Fruit fly (Drosophila melanogaster) whole organism, embryonic: ENCODE data around the gene CG15803.

Experiments used
- ATbp ChIP-seq: fragments of 200-800 bp; sonication (Bioruptor generic); optimal IDR thresholded peaks from 2 replicates; lab custom pipeline; 2017; ENCODE audit warnings: missing biosample characterization, mild to moderate bottlenecking, missing genetic modification characterization, missing genetic modification reagents
- Atf-2 ChIP-seq: fragments of 200-800 bp; sonication (Bioruptor generic); optimal IDR thresholded peaks from 2 replicates; lab custom pipeline; 2016; ENCODE audit warnings: missing biosample characterization, missing genetic modification characterization
- Bteb2 ChIP-seq: fragments of 200-800 bp; sonication (Bioruptor generic); optimal IDR thresholded peaks from 2 replicates; lab custom pipeline; 2016; ENCODE audit warnings: missing biosample characterization, missing genetic modification characterization
- CG10462 ChIP-seq: fragments of 200-800 bp; sonication (Bioruptor generic); optimal IDR thresholded peaks from 2 replicates; lab custom pipeline; 2016; ENCODE audit warnings: missing biosample characterization, missing genetic modification characterization
- CG12155 ChIP-seq: fragments of 200-800 bp; sonication (Bioruptor generic); optimal IDR thresholded peaks from 3 replicates; lab custom pipeline; 2016; ENCODE audit warnings: missing biosample characterization, missing genetic modification characterization
- CG12391 ChIP-seq: fragments of 200-800 bp; sonication (Bioruptor generic); optimal IDR thresholded peaks from 3 replicates; lab custom pipeline; 2018; ENCODE audit warnings: missing biosample characterization, mild to moderate bottlenecking, missing genetic modification characterization, moderate library complexity
- CG13424 ChIP-seq: fragments of 200-800 bp; sonication (Bioruptor generic); optimal IDR thresholded peaks from 2 replicates; lab custom pipeline; 2019; ENCODE audit warnings: missing biosample characterization, mild to moderate bottlenecking, missing genetic modification characterization, moderate library complexity
- CG14050 ChIP-seq: fragments of 200-800 bp; sonication (Bioruptor generic); IDR thresholded peaks from 3 replicates; pipeline ENCODE4 v1.3.6; 2022; ENCODE audit warnings: missing biosample characterization, missing genetic modification characterization
- CG14441 ChIP-seq: fragments of 200-800 bp; sonication (Bioruptor generic); IDR thresholded peaks from 2 replicates; pipeline ENCODE4 v1.3.6; 2022; ENCODE audit warnings: missing biosample characterization, missing genetic modification characterization
- CG18599 ChIP-seq: fragments of 200-800 bp; sonication (Bioruptor generic); optimal IDR thresholded peaks from 3 replicates; lab custom pipeline; 2017; ENCODE audit warnings: missing biosample characterization, missing genetic modification characterization, mild to moderate bottlenecking, moderate library complexity, missing genetic modification reagents
- CG3065 ChIP-seq: fragments of 200-800 bp; sonication (Bioruptor generic); optimal IDR thresholded peaks from 2 replicates; lab custom pipeline; 2016; ENCODE audit warnings: missing biosample characterization, missing genetic modification characterization
- CG31388 ChIP-seq: fragments of 200-800 bp; sonication (Bioruptor generic); optimal IDR thresholded peaks from 2 replicates; lab custom pipeline; 2016; ENCODE audit warnings: missing biosample characterization, missing genetic modification characterization
- CG32767 ChIP-seq: fragments of 200-800 bp; sonication (Bioruptor generic); IDR thresholded peaks from 2 replicates; pipeline ENCODE4 v1.3.6; 2022; ENCODE audit warnings: missing biosample characterization, missing genetic modification characterization
- CG33213 ChIP-seq: fragments of 200-800 bp; sonication (Bioruptor generic); optimal IDR thresholded peaks from 3 replicates; lab custom pipeline; 2016; ENCODE audit warnings: missing biosample characterization, missing genetic modification characterization
- CG7839 ChIP-seq: fragments of 200-800 bp; sonication (Bioruptor generic); optimal IDR thresholded peaks from 3 replicates; lab custom pipeline; 2018; ENCODE audit warnings: missing biosample characterization, mild to moderate bottlenecking, missing genetic modification characterization, moderate library complexity
- CG8924 ChIP-seq: fragments of 200-800 bp; optimal IDR thresholded peaks from 3 replicates; lab custom pipeline; 2019; ENCODE audit warnings: missing biosample characterization, mild to moderate bottlenecking, missing genetic modification characterization, moderate library complexity
- CG9215 ChIP-seq: fragments of 200-800 bp; sonication (Bioruptor generic); IDR thresholded peaks from 2 replicates; pipeline ENCODE4 v1.3.6; 2022; ENCODE audit warnings: missing biosample characterization, missing genetic modification characterization
- CG9876 ChIP-seq: fragments of 200-800 bp; sonication (Bioruptor generic); optimal IDR thresholded peaks from 2 replicates; lab custom pipeline; 2016; ENCODE audit warnings: missing biosample characterization, missing genetic modification characterization
- CTCF ChIP-seq: fragments of 200-800 bp; sonication (Bioruptor generic); optimal IDR thresholded peaks from 2 replicates; lab custom pipeline; 2017; ENCODE audit warnings: missing biosample characterization, mild to moderate bottlenecking, missing genetic modification characterization, moderate library complexity
- Dll ChIP-seq: fragments of 200-800 bp; sonication (Bioruptor generic); IDR thresholded peaks from 4 replicates; pipeline ENCODE4 v1.3.6; 2022; ENCODE audit warnings: missing biosample characterization, missing genetic modification characterization; ENCODE audit not compliant: partially characterized antibody
- ERR ChIP-seq: fragments of 200-800 bp; sonication (Bioruptor generic); optimal IDR thresholded peaks from 2 replicates; lab custom pipeline; 2016; ENCODE audit warnings: missing biosample characterization, missing genetic modification characterization
- Ets65A ChIP-seq: fragments of 200-800 bp; sonication (Bioruptor generic); peaks from one replicate; lab custom pipeline; 2016; ENCODE audit warnings: missing biosample characterization, missing genetic modification characterization
- Hmr ChIP-seq: fragments of 200-800 bp; sonication (Bioruptor generic); optimal IDR thresholded peaks from 3 replicates; lab custom pipeline; 2017; ENCODE audit warnings: mild to moderate bottlenecking, missing biosample characterization, missing genetic modification reagents, missing genetic modification characterization
- Hsf ChIP-seq: fragments of 200-800 bp; sonication (Bioruptor generic); optimal IDR thresholded peaks from 3 replicates; lab custom pipeline; 2016; ENCODE audit warnings: missing biosample characterization, missing genetic modification characterization
- Mad ChIP-seq: fragments of 200-800 bp; sonication (Bioruptor generic); optimal IDR thresholded peaks from 2 replicates; lab custom pipeline; 2016; ENCODE audit warnings: missing biosample characterization, missing genetic modification characterization
- Mrtf ChIP-seq: fragments of 200-800 bp; sonication (Bioruptor generic); IDR thresholded peaks from 3 replicates; pipeline ENCODE4 v1.3.6; 2022; ENCODE audit warnings: missing biosample characterization, missing genetic modification characterization
- NC2β ChIP-seq: fragments of 200-800 bp; sonication (Bioruptor generic); optimal IDR thresholded peaks from 2 replicates; lab custom pipeline; 2016; ENCODE audit warnings: missing biosample characterization, missing genetic modification characterization
- Ptx1 ChIP-seq: fragments of 200-800 bp; sonication (Bioruptor generic); IDR thresholded peaks from 2 replicates; pipeline ENCODE4 v1.3.6; 2022; ENCODE audit warnings: missing biosample characterization, missing genetic modification characterization
- Spps ChIP-seq: fragments of 200-800 bp; sonication (Bioruptor generic); optimal IDR thresholded peaks from 2 replicates; lab custom pipeline; 2018; ENCODE audit warnings: missing biosample characterization, mild to moderate bottlenecking, missing genetic modification characterization
- Ssrp ChIP-seq: fragments of 200-800 bp; sonication (Bioruptor generic); optimal IDR thresholded peaks from 2 replicates; lab custom pipeline; 2018; ENCODE audit warnings: missing biosample characterization, mild to moderate bottlenecking, missing genetic modification characterization, moderate library complexity
- Xrp1 ChIP-seq: fragments of 200-800 bp; sonication (Bioruptor generic); IDR thresholded peaks from 2 replicates; pipeline ENCODE4 v1.3.6; 2022; ENCODE audit warnings: missing biosample characterization, missing genetic modification characterization
- YL-1 ChIP-seq: fragments of 200-800 bp; sonication (Bioruptor generic); optimal IDR thresholded peaks from 3 replicates; lab custom pipeline; 2017; ENCODE audit warnings: missing biosample characterization, mild to moderate bottlenecking, missing genetic modification characterization
- abd-A ChIP-seq: fragments of 200-800 bp; sonication (Bioruptor generic); optimal IDR thresholded peaks from 3 replicates; lab custom pipeline; 2019; ENCODE audit warnings: missing biosample characterization, mild to moderate bottlenecking, missing genetic modification characterization, moderate library complexity
- cas ChIP-seq: fragments of 200-800 bp; sonication (Bioruptor generic); IDR thresholded peaks from 2 replicates; pipeline ENCODE4 v1.3.6; 2022; ENCODE audit warnings: missing biosample characterization, missing genetic modification characterization
- cg ChIP-seq: fragments of 200-800 bp; sonication (Bioruptor generic); optimal IDR thresholded peaks from 3 replicates; lab custom pipeline; 2019; ENCODE audit warnings: missing biosample characterization, mild to moderate bottlenecking, missing genetic modification characterization, moderate library complexity
- dati ChIP-seq: fragments of 200-800 bp; sonication (Bioruptor generic); IDR thresholded peaks from 2 replicates; pipeline ENCODE4 v1.3.6; 2022; ENCODE audit warnings: missing biosample characterization, missing genetic modification characterization
- dmrt11E ChIP-seq: fragments of 200-800 bp; sonication (Bioruptor generic); optimal IDR thresholded peaks from 3 replicates; lab custom pipeline; 2018; ENCODE audit warnings: missing biosample characterization, mild to moderate bottlenecking, missing genetic modification characterization, moderate library complexity
- grau ChIP-seq: fragments of 200-800 bp; optimal IDR thresholded peaks from 3 replicates; lab custom pipeline; 2019; ENCODE audit warnings: missing biosample characterization, mild to moderate bottlenecking, missing genetic modification characterization, moderate library complexity
- hkb ChIP-seq, 2 experiments: fragments of 200-800 bp in 1 of 2; fragments of >200 bp in 1 of 2; sonication (Bioruptor generic) in 1 of 2; IDR thresholded peaks in 1 of 2; optimal IDR thresholded peaks in 1 of 2; 2 replicates each; pipeline versions ENCODE4 v1.3.6 to Lab custom; 2017 to 2022; ENCODE audit warnings: missing biosample characterization in 1 of 2, missing genetic modification characterization in 1 of 2
- otp ChIP-seq: fragments of 200-800 bp; sonication (Bioruptor generic); IDR thresholded peaks from 3 replicates; pipeline ENCODE4, ENCODE4 v1.3.6; 2022; ENCODE audit warnings: missing biosample characterization, missing genetic modification characterization
- p53 ChIP-seq: fragments of 200-800 bp; sonication (Bioruptor generic); optimal IDR thresholded peaks from 2 replicates; lab custom pipeline; 2016; ENCODE audit warnings: missing biosample characterization, missing genetic modification characterization
- pan ChIP-seq, 4 experiments: fragments of >200 bp in 3 of 4; fragments of 200-800 bp in 1 of 4; sonication (Bioruptor generic) in 1 of 4; optimal IDR thresholded peaks in 3 of 4; IDR thresholded peaks in 1 of 4; 2 replicates each; pipeline versions ENCODE4 v1.3.6 to Lab custom; 2017 to 2022; ENCODE audit warnings: missing biosample characterization in 2 of 4, missing genetic modification characterization in 2 of 4, mixed read lengths in 1 of 4
- peb ChIP-seq: fragments of 200-800 bp; sonication (Bioruptor generic); IDR thresholded peaks from 2 replicates; pipeline ENCODE4 v1.3.6; 2022; ENCODE audit warnings: missing biosample characterization, missing genetic modification characterization
- scrt ChIP-seq: fragments of 200-800 bp; sonication (Bioruptor generic); optimal IDR thresholded peaks from 2 replicates; lab custom pipeline; 2018; ENCODE audit warnings: missing biosample characterization, mild to moderate bottlenecking, missing genetic modification characterization, moderate library complexity
- sens ChIP-seq: fragments of 200-800 bp; sonication (Bioruptor generic); peaks from one replicate; lab custom pipeline; 2016; ENCODE audit warnings: missing biosample characterization, missing genetic modification characterization
- sim ChIP-seq: fragments of 200-800 bp; sonication (Bioruptor generic); IDR thresholded peaks from 2 replicates; pipeline ENCODE4 v1.3.6; 2022; ENCODE audit warnings: missing biosample characterization, missing genetic modification characterization
- so ChIP-seq: fragments of 200-800 bp; sonication (Bioruptor generic); IDR thresholded peaks from 3 replicates; pipeline ENCODE4 v1.3.6; 2022; ENCODE audit warnings: missing biosample characterization, missing genetic modification characterization
- tup ChIP-seq: fragments of 200-800 bp; sonication (Bioruptor generic); optimal IDR thresholded peaks from 2 replicates; lab custom pipeline; 2016; ENCODE audit warnings: missing biosample characterization, mild to moderate bottlenecking, missing genetic modification characterization, moderate library complexity
- usp ChIP-seq: fragments of >200 bp; optimal IDR thresholded peaks from 2 replicates; lab custom pipeline; 2017; ENCODE audit warnings: missing biosample characterization, missing genetic modification characterization
- vvl ChIP-seq: fragments of 200-800 bp; sonication (Bioruptor generic); IDR thresholded peaks from 2 replicates; pipeline ENCODE4 v1.3.6; 2022; ENCODE audit warnings: missing biosample characterization, missing genetic modification characterization

Gene CG15803

dm6 chr3R:18297444-18298297 lies 62.9 kb downstream of the CG15803 start (continued):
- TF ChIP-seq Atf-2 (GFP tag; lab: Kevin White, UChicago) (no peak), CG33213 (GFP tag; lab: Kevin White, UChicago) (no peak), ERR (GFP tag; lab: Kevin White, UChicago) (no peak), NC2β (GFP tag; lab: Kevin White, UChicago) (no peak), pan (optimal IDR thresholded peaks at IDR 0.05; lab: Kevin White, UChicago) (no peak), pan (GFP tag; optimal IDR thresholded peaks at IDR 0.05 in 1 of 2, IDR thresholded peaks at IDR 0.05 in 1 of 2) (no peak), usp (GFP tag; lab: Kevin White, UChicago) (no peak), Bteb2 (no peak), Spps (tag; lab: Kevin White, UChicago) (no peak), CG12391 (no peak), cas (GFP tag; lab: Robert Waterston, UW) (no peak), vvl (GFP tag; lab: Robert Waterston, UW) (peak; percentile 39; the same call in 1 of the 2 replicates), CG31388 (no peak), grau (tag; lab: Kevin White, UChicago) (peak; percentile 19), CG3065 (no peak), CG8924 (tag; lab: Kevin White, UChicago) (peak; percentile 12), dati (GFP tag; lab: Robert Waterston, UW) (no peak), Ssrp (tag; lab: Kevin White, UChicago) (peak; percentile 12), Hmr (GFP tag; lab: Kevin White, UChicago) (no peak), CG9876 (GFP tag; lab: Kevin White, UChicago) (no peak), Dll (GFP tag; lab: Robert Waterston, UW) (no peak), CG12155 (no peak), Hsf (GFP tag; lab: Kevin White, UChicago) (no peak), CG18599 (no peak), sim (no peak), CG10462 (no peak), ATbp (GFP tag; lab: Kevin White, UChicago) (peak; percentile 13), Ets65A (GFP tag; lab: Kevin White, UChicago) (peak; percentile 62), CG32767 (GFP tag; lab: Robert Waterston, UW) (no peak), peb (0 out of 2 replicates have a peak, but pooled peaks have one; percentile 12), sens (peak; percentile 91), CG14050 (GFP tag; lab: Robert Waterston, UW) (no peak), Xrp1 (GFP tag; lab: Robert Waterston, UW) (peak; percentile 28; the same call in 1 of the 2 replicates), CG7839 (tag; lab: Kevin White, UChicago) (no peak), CG13424 (no peak), CG9215 (no peak), cg (GFP tag; lab: Kevin White, UChicago) (no peak), abd-A (no peak), so (GFP tag; lab: Robert Waterston, UW) (no peak), CG14441 (GFP tag; lab: Robert Waterston, UW) (no peak), scrt (GFP tag; lab: Kevin White, UChicago) (no peak), tup (GFP tag; lab: Kevin White, UChicago) (no peak), YL-1 (GFP tag; lab: Kevin White, UChicago) (no peak), Mrtf (GFP tag; lab: Robert Waterston, UW) (no peak), hkb (optimal IDR thresholded peaks at IDR 0.05; lab: Kevin White, UChicago) (no peak), hkb (GFP tag; IDR thresholded peaks at IDR 0.05; lab: Robert Waterston, UW) (0 out of 2 replicates have a peak, but pooled peaks have one; percentile 7), CTCF (no peak), otp (GFP tag; lab: Robert Waterston, UW) (no peak), dmrt11E (tag; lab: Kevin White, UChicago) (no peak), Ptx1 (0 out of 2 replicates have a peak, but pooled peaks have one; percentile 33), p53 (GFP tag; lab: Kevin White, UChicago) (no peak), Mad (GFP tag; lab: Kevin White, UChicago) (no peak)
